Fruit fly (Drosophila melanogaster) whole organism, embryonic: Measurements from ENCODE around the gene Shc.

Experiments used
- ATbp ChIP-seq: fragments of 200-800 bp; sonication (Bioruptor generic); optimal IDR thresholded peaks from 2 replicates; lab custom pipeline; 2017; ENCODE audit warnings: missing biosample characterization, mild to moderate bottlenecking, missing genetic modification characterization, missing genetic modification reagents
- Ada2b ChIP-seq: fragments of 200-800 bp; sonication (Bioruptor generic); IDR thresholded peaks from 2 replicates; pipeline ENCODE4 v1.3.6; 2022; ENCODE audit warnings: missing biosample characterization, missing genetic modification characterization
- Antp ChIP-seq: fragments of 200-800 bp; sonication (Bioruptor generic); optimal IDR thresholded peaks from 3 replicates; lab custom pipeline; 2016; ENCODE audit warnings: missing biosample characterization, missing genetic modification characterization
- CG10366 ChIP-seq: fragments of 200-800 bp; sonication (Bioruptor generic); IDR thresholded peaks from 2 replicates; pipeline ENCODE4 v1.3.6; 2022; ENCODE audit warnings: missing biosample characterization, missing genetic modification characterization
- CG12219 ChIP-seq: fragments of 200-800 bp; sonication (Bioruptor generic); optimal IDR thresholded peaks from 3 replicates; lab custom pipeline; 2018; ENCODE audit warnings: missing biosample characterization, mild to moderate bottlenecking, missing genetic modification characterization
- CG12659 ChIP-seq: fragments of 200-800 bp; sonication (Bioruptor generic); optimal IDR thresholded peaks from 3 replicates; lab custom pipeline; 2017; ENCODE audit warnings: mild to moderate bottlenecking, missing biosample characterization, missing genetic modification reagents, missing genetic modification characterization
- CG16863 ChIP-seq: fragments of 200-800 bp; sonication (Bioruptor generic); optimal IDR thresholded peaks from 3 replicates; lab custom pipeline; 2016; ENCODE audit warnings: missing biosample characterization, missing genetic modification characterization
- CG17361 ChIP-seq: fragments of 200-800 bp; sonication (Bioruptor generic); IDR thresholded peaks from 3 replicates; pipeline ENCODE4 v1.3.6; 2022; ENCODE audit warnings: missing biosample characterization, missing genetic modification characterization
- CG18619 ChIP-seq: fragments of 200-800 bp; sonication (Bioruptor generic); optimal IDR thresholded peaks from 3 replicates; lab custom pipeline; 2017; ENCODE audit warnings: missing biosample characterization, mild to moderate bottlenecking, missing genetic modification characterization
- CG2202 ChIP-seq: fragments of 200-800 bp; sonication (Bioruptor generic); optimal IDR thresholded peaks from 2 replicates; lab custom pipeline; 2018; ENCODE audit warnings: missing biosample characterization, mild to moderate bottlenecking, missing genetic modification characterization
- CG30403 ChIP-seq: fragments of 200-800 bp; sonication (Bioruptor generic); optimal IDR thresholded peaks from 3 replicates; lab custom pipeline; 2016; ENCODE audit warnings: missing biosample characterization, missing genetic modification characterization
- CG43689 ChIP-seq: fragments of 200-800 bp; sonication (Bioruptor generic); IDR thresholded peaks from 2 replicates; pipeline ENCODE4 v1.3.6; 2022; ENCODE audit warnings: missing biosample characterization, missing genetic modification characterization
- CG5245 ChIP-seq: fragments of 200-800 bp; sonication (Bioruptor generic); optimal IDR thresholded peaks from 3 replicates; lab custom pipeline; 2016; ENCODE audit warnings: missing biosample characterization, missing genetic modification characterization
- CG6254 ChIP-seq: fragments of 200-800 bp; sonication (Bioruptor generic); optimal IDR thresholded peaks from 3 replicates; lab custom pipeline; 2017; ENCODE audit warnings: mild to moderate bottlenecking, missing biosample characterization, missing genetic modification reagents, missing genetic modification characterization
- CG6813 ChIP-seq: fragments of 200-800 bp; sonication (Bioruptor generic); optimal IDR thresholded peaks from 2 replicates; lab custom pipeline; 2017; ENCODE audit warnings: missing biosample characterization, missing genetic modification characterization, mild to moderate bottlenecking, moderate library complexity, missing genetic modification reagents
- D19A ChIP-seq: fragments of 200-800 bp; optimal IDR thresholded peaks from 3 replicates; lab custom pipeline; 2019; ENCODE audit warnings: missing biosample characterization, mild to moderate bottlenecking, missing genetic modification characterization, moderate library complexity
- Eip74EF ChIP-seq, 2 experiments: fragments of 200-800 bp in 1 of 2; fragments of >200 bp in 1 of 2; sonication (Bioruptor generic) in 1 of 2; optimal IDR thresholded peaks; 2 replicates each; lab custom pipeline; 2017 to 2019; ENCODE audit warnings: missing biosample characterization in 2 of 2, missing genetic modification characterization in 2 of 2, mild to moderate bottlenecking in 1 of 2, moderate library complexity in 1 of 2
- Ets97D ChIP-seq: fragments of 200-800 bp; sonication (Bioruptor generic); optimal IDR thresholded peaks from 3 replicates; lab custom pipeline; 2016; ENCODE audit warnings: missing biosample characterization, missing genetic modification characterization
- H2.0 ChIP-seq: fragments of 200-800 bp; sonication (Bioruptor generic); IDR thresholded peaks from 2 replicates; pipeline ENCODE4 v1.3.6; 2022; ENCODE audit warnings: missing biosample characterization, missing genetic modification characterization
- HHEX ChIP-seq: fragments of 200-800 bp; sonication (Bioruptor generic); optimal IDR thresholded peaks from 3 replicates; lab custom pipeline; 2017; ENCODE audit warnings: missing biosample characterization, mild to moderate bottlenecking, missing genetic modification characterization, missing genetic modification reagents
- Hand ChIP-seq: fragments of 200-800 bp; sonication (Bioruptor generic); optimal IDR thresholded peaks from 2 replicates; lab custom pipeline; 2017; ENCODE audit warnings: mild to moderate bottlenecking, missing biosample characterization, missing genetic modification reagents, missing genetic modification characterization
- HmgZ ChIP-seq: fragments of 200-800 bp; sonication (Bioruptor generic); optimal IDR thresholded peaks from 2 replicates; lab custom pipeline; 2018; ENCODE audit warnings: missing biosample characterization, mild to moderate bottlenecking, missing genetic modification characterization
- Hmx ChIP-seq: fragments of 200-800 bp; sonication (Bioruptor generic); optimal IDR thresholded peaks from 2 replicates; lab custom pipeline; 2016; ENCODE audit warnings: missing biosample characterization, missing genetic modification characterization
- Hsf ChIP-seq: fragments of 200-800 bp; sonication (Bioruptor generic); optimal IDR thresholded peaks from 3 replicates; lab custom pipeline; 2016; ENCODE audit warnings: missing biosample characterization, missing genetic modification characterization
- Meics ChIP-seq: fragments of 200-800 bp; sonication (Bioruptor generic); optimal IDR thresholded peaks from 2 replicates; lab custom pipeline; 2017; ENCODE audit warnings: missing biosample characterization, mild to moderate bottlenecking, missing genetic modification characterization
- Nf-YA ChIP-seq: fragments of 200-800 bp; sonication (Bioruptor generic); IDR thresholded peaks from 2 replicates; pipeline ENCODE4 v1.3.6; 2022; ENCODE audit warnings: missing biosample characterization, missing genetic modification characterization
- Nf-YC ChIP-seq: fragments of 200-800 bp; optimal IDR thresholded peaks from 3 replicates; lab custom pipeline; 2019; ENCODE audit warnings: missing biosample characterization, mild to moderate bottlenecking, missing genetic modification characterization, moderate library complexity
- Scr ChIP-seq: fragments of 200-800 bp; sonication (Bioruptor generic); IDR thresholded peaks from 2 replicates; pipeline ENCODE4 v1.3.6; 2022; ENCODE audit warnings: missing biosample characterization, missing genetic modification characterization; ENCODE audit not compliant: partially characterized antibody
- Six4 ChIP-seq: fragments of 200-800 bp; sonication (Bioruptor generic); optimal IDR thresholded peaks from 2 replicates; lab custom pipeline; 2016; ENCODE audit warnings: missing biosample characterization, missing genetic modification characterization
- Sox100B ChIP-seq: fragments of 200-800 bp; sonication (Bioruptor generic); optimal IDR thresholded peaks from 3 replicates; lab custom pipeline; 2018; ENCODE audit warnings: missing biosample characterization, mild to moderate bottlenecking, missing genetic modification characterization
- Spps ChIP-seq: fragments of 200-800 bp; sonication (Bioruptor generic); optimal IDR thresholded peaks from 2 replicates; lab custom pipeline; 2018; ENCODE audit warnings: missing biosample characterization, mild to moderate bottlenecking, missing genetic modification characterization
- Sry-δ ChIP-seq: fragments of 200-800 bp; sonication (Bioruptor generic); optimal IDR thresholded peaks from 2 replicates; lab custom pipeline; 2016; ENCODE audit warnings: missing biosample characterization, missing genetic modification characterization
- bab2 ChIP-seq: fragments of 200-800 bp; sonication (Bioruptor generic); optimal IDR thresholded peaks from 2 replicates; lab custom pipeline; 2016; ENCODE audit warnings: missing biosample characterization, missing genetic modification characterization
- caup ChIP-seq: fragments of 200-800 bp; sonication (Bioruptor generic); optimal IDR thresholded peaks from 3 replicates; lab custom pipeline; 2017; ENCODE audit warnings: missing biosample characterization, mild to moderate bottlenecking, missing genetic modification characterization, moderate library complexity; ENCODE audit not compliant: severe bottlenecking
- chif ChIP-seq, 2 experiments: fragments of 200-800 bp; sonication (Bioruptor generic); optimal IDR thresholded peaks; 3 replicates each; lab custom pipeline; 2016; ENCODE audit warnings: missing biosample characterization in 2 of 2, missing genetic modification characterization in 2 of 2
- croc ChIP-seq: fragments of 200-800 bp; sonication (Bioruptor generic); conservative IDR thresholded peaks from 3 replicates; pipeline ENCODE4 v1.3.6; 2022; ENCODE audit warnings: missing biosample characterization, missing genetic modification characterization
- gcm2 ChIP-seq: fragments of 200-800 bp; sonication (Bioruptor generic); optimal IDR thresholded peaks from 2 replicates; lab custom pipeline; 2016; ENCODE audit warnings: missing biosample characterization, missing genetic modification characterization
- gro ChIP-seq: fragments of 200-800 bp; sonication (Bioruptor generic); optimal IDR thresholded peaks from 2 replicates; lab custom pipeline; 2016; ENCODE audit warnings: missing biosample characterization, missing genetic modification characterization
- h ChIP-seq: fragments of >200 bp; optimal IDR thresholded peaks from 2 replicates; lab custom pipeline; 2017
- insv ChIP-seq, 2 experiments: fragments of 200-800 bp; sonication (Bioruptor generic); optimal IDR thresholded peaks; 3 replicates each; lab custom pipeline; 2016 to 2018; ENCODE audit warnings: missing biosample characterization in 2 of 2, missing genetic modification characterization in 2 of 2
- jigr1 ChIP-seq: fragments of 200-800 bp; sonication (Bioruptor generic); IDR thresholded peaks from 3 replicates; pipeline ENCODE4 v1.3.6; 2022; ENCODE audit warnings: missing biosample characterization, missing genetic modification characterization
- ken ChIP-seq: fragments of 200-800 bp; sonication (Bioruptor generic); IDR thresholded peaks from 3 replicates; pipeline ENCODE4 v1.3.6; 2022; ENCODE audit warnings: missing biosample characterization, missing genetic modification characterization
- run ChIP-seq: fragments of 200-800 bp; sonication (Bioruptor generic); optimal IDR thresholded peaks from 3 replicates; lab custom pipeline; 2018; ENCODE audit warnings: missing biosample characterization, mild to moderate bottlenecking, missing genetic modification characterization
- salm ChIP-seq: fragments of 200-800 bp; sonication (Bioruptor generic); optimal IDR thresholded peaks from 2 replicates; lab custom pipeline; 2018; ENCODE audit warnings: missing biosample characterization, mild to moderate bottlenecking, missing genetic modification characterization
- sima ChIP-seq: fragments of 200-800 bp; sonication (Bioruptor generic); optimal IDR thresholded peaks from 2 replicates; lab custom pipeline; 2016; ENCODE audit warnings: missing biosample characterization, missing genetic modification characterization
- so ChIP-seq: fragments of 200-800 bp; sonication (Bioruptor generic); IDR thresholded peaks from 3 replicates; pipeline ENCODE4 v1.3.6; 2022; ENCODE audit warnings: missing biosample characterization, missing genetic modification characterization
- sqz ChIP-seq: fragments of 200-800 bp; sonication (Bioruptor generic); optimal IDR thresholded peaks from 3 replicates; lab custom pipeline; 2018; ENCODE audit warnings: missing biosample characterization, mild to moderate bottlenecking, missing genetic modification characterization
- sug ChIP-seq: fragments of 200-800 bp; optimal IDR thresholded peaks from 2 replicates; lab custom pipeline; 2019; ENCODE audit warnings: missing biosample characterization, mild to moderate bottlenecking, missing genetic modification characterization, moderate library complexity
- trem ChIP-seq: fragments of 200-800 bp; optimal IDR thresholded peaks from 3 replicates; lab custom pipeline; 2019; ENCODE audit warnings: missing biosample characterization, mild to moderate bottlenecking, missing genetic modification characterization, moderate library complexity
- vvl ChIP-seq: fragments of 200-800 bp; sonication (Bioruptor generic); IDR thresholded peaks from 2 replicates; pipeline ENCODE4 v1.3.6; 2022; ENCODE audit warnings: missing biosample characterization, missing genetic modification characterization

The Shc gene

dm6 chr3L:9402157-9402890 lies 24.5 kb upstream of the Shc start, which contains the start of gene eIF4E1 (continued):
- TF ChIP-seq Meics (GFP tag; lab: Kevin White, UChicago) = no peak
- TF ChIP-seq salm (tag; lab: Kevin White, UChicago) = no peak
- no peak for TF ChIP-seq jigr1 (GFP tag; lab: Robert Waterston, UW)
- no peak for TF ChIP-seq caup (GFP tag; lab: Kevin White, UChicago)
- 0 out of 2 replicates have a peak, but pooled peaks have one; percentile 5 for TF ChIP-seq Nf-YA (GFP tag; lab: Robert Waterston, UW)
- TF ChIP-seq ATbp = no peak
- TF ChIP-seq so (GFP tag; lab: Robert Waterston, UW) = no peak
- peak; percentile 32 for TF ChIP-seq gro
- peak; percentile 14 for TF ChIP-seq sug (tag; lab: Kevin White, UChicago)
- no peak for TF ChIP-seq CG2202 (tag; lab: Kevin White, UChicago)
- no peak for TF ChIP-seq CG12219 (GFP tag; lab: Kevin White, UChicago)
- TF ChIP-seq CG10366 (GFP tag; lab: Robert Waterston, UW) = no peak
- no peak for TF ChIP-seq Six4
- peak; percentile 42 for TF ChIP-seq HmgZ
- TF ChIP-seq D19A (tag; lab: Kevin White, UChicago) = no peak
- TF ChIP-seq insv (GFP tag; optimal IDR thresholded peaks at IDR 0.05; lab: Kevin White, UChicago) = no peak
- TF ChIP-seq CG16863 (GFP tag; lab: Kevin White, UChicago) = no peak
- peak; percentile 77 for TF ChIP-seq CG12659 (GFP tag; lab: Kevin White, UChicago)
- TF ChIP-seq Scr = peak; percentile 76
- peak in 1 of 2 experiments; percentile 4 for TF ChIP-seq chif (GFP tag; optimal IDR thresholded peaks at IDR 0.05; lab: Kevin White, UChicago)
- no peak for TF ChIP-seq Sox100B (GFP tag; lab: Kevin White, UChicago)
- no peak for TF ChIP-seq CG5245 (GFP tag; lab: Kevin White, UChicago)
- no peak for TF ChIP-seq Hmx
- no peak for TF ChIP-seq croc
- TF ChIP-seq CG17361 (GFP tag; lab: Robert Waterston, UW) = peak; percentile 28; the same call in 1 of the 3 replicates
- peak; percentile 13 for TF ChIP-seq Hsf
- TF ChIP-seq sqz (GFP tag; lab: Kevin White, UChicago) = no peak
- peak; percentile 4; the same call in 1 of the 2 replicates for TF ChIP-seq vvl
- TF ChIP-seq Hand = no peak
- no peak for TF ChIP-seq sima (GFP tag; lab: Kevin White, UChicago)
- TF ChIP-seq run (tag; lab: Kevin White, UChicago) = no peak
- TF ChIP-seq trem (tag; lab: Kevin White, UChicago) = peak; percentile 57
- TF ChIP-seq Eip74EF (GFP tag; optimal IDR thresholded peaks at IDR 0.05; lab: Kevin White, UChicago) = no peak
- TF ChIP-seq H2.0 (GFP tag; lab: Robert Waterston, UW) = no peak
- TF ChIP-seq h (lab: Kevin White, UChicago) = no peak
- TF ChIP-seq Sry-δ (GFP tag; lab: Kevin White, UChicago) = peak; percentile 96
- TF ChIP-seq CG43689 (GFP tag; lab: Robert Waterston, UW) = no peak
- TF ChIP-seq CG18619 (GFP tag; lab: Kevin White, UChicago) = no peak
- no peak for TF ChIP-seq gcm2 (GFP tag; lab: Kevin White, UChicago)
- no peak for TF ChIP-seq CG6254 (GFP tag; lab: Kevin White, UChicago)
- TF ChIP-seq CG30403 (GFP tag; lab: Kevin White, UChicago) = peak; percentile 7
- TF ChIP-seq Nf-YC (tag; lab: Kevin White, UChicago) = peak; percentile 47
- no peak for TF ChIP-seq bab2 (GFP tag; lab: Kevin White, UChicago)
- peak; percentile 27; the same call in 2 of the 3 replicates for TF ChIP-seq ken (GFP tag; lab: Robert Waterston, UW)
- TF ChIP-seq Ada2b (GFP tag; lab: Robert Waterston, UW) = no peak
- no peak for TF ChIP-seq HHEX (GFP tag; lab: Kevin White, UChicago)
- TF ChIP-seq CG6813 (GFP tag; lab: Kevin White, UChicago) = no peak
- TF ChIP-seq Spps (tag; lab: Kevin White, UChicago) = no peak
- TF ChIP-seq Antp (GFP tag; lab: Kevin White, UChicago) = peak; percentile 24
- TF ChIP-seq Ets97D (GFP tag; lab: Kevin White, UChicago) = peak; percentile 96
